Fruit fly (Drosophila melanogaster): ENCODE results near the gene Rev1.

The Rev1 gene

DNA sequence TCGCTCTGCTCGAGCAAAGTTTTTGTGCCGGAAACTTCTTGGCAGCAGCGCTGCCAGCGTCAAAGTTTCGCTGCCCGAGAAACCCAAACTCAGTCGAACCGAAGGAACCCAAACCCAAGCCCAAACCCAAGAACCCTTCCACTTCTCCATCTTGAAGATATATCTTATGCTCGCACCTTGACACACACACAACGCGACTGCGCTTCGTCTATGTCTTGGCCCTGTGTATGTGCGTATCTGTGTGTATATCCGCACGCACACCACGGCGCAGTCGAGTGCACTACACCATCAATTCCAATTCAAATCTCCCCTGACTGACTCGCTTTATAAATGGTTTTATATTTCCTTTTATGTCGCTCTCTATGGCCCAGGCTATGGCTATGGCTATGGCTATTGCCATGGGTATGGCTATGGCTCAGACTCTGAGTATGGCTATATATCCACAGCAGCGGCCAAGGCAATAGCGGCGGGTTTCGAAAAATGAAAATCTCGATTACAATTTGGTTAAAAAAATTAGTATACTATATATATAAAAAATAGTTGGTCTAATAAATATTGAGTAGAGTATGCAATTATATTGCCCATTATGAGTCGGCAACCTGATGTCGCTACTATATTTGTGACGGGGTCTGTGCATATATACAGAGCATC is 42.4 kb downstream of the Rev1 start (continued):
- TF ChIP-seq CG14860 (GFP tag; IDR thresholded peaks at IDR 0.05; ENCODE audit: partially characterized antibody) (no peak), CG2712 (tag; optimal IDR thresholded peaks at IDR 0.05) (peak; percentile 98), PHDP (tag; optimal IDR thresholded peaks at IDR 0.05) (peak; percentile 96), CG4360 (GFP tag; IDR thresholded peaks at IDR 0.05) (peak; percentile 88), en (GFP tag; optimal IDR thresholded peaks at IDR 0.05) (peak; percentile 6), CG10366 (GFP tag; IDR thresholded peaks at IDR 0.05) (peak; percentile 93), pan (optimal IDR thresholded peaks at IDR 0.05) (no peak), pan (GFP tag; optimal IDR thresholded peaks at IDR 0.05 in 1 of 2, IDR thresholded peaks at IDR 0.05 in 1 of 2) (peak in 1 of 2 experiments; percentile 96), Sox100B (GFP tag; optimal IDR thresholded peaks at IDR 0.05) (peak; percentile 94), CG32532 (GFP tag; IDR thresholded peaks at IDR 0.05) (peak; percentile 97), Atf3 (GFP tag; optimal IDR thresholded peaks at IDR 0.05) (peak; percentile 29), HmgZ (tag; optimal IDR thresholded peaks at IDR 0.05) (peak; percentile 96), zfh1 (GFP tag; IDR thresholded peaks at IDR 0.05) (peak; percentile 97), az2 (GFP tag; optimal IDR thresholded peaks at IDR 0.05) (peak; percentile 93), CG3726 (GFP tag; IDR thresholded peaks at IDR 0.05) (peak; percentile 92), CG16815 (GFP tag; optimal IDR thresholded peaks at IDR 0.05) (peak; percentile 95), al (GFP tag; IDR thresholded peaks at IDR 0.05) (peak; percentile 90), CG32767 (GFP tag; IDR thresholded peaks at IDR 0.05) (peak; percentile 94), fd96Cb (tag; optimal IDR thresholded peaks at IDR 0.05) (peak; percentile 97), klu (GFP tag; IDR thresholded peaks at IDR 0.05) (peak; percentile 87), tup (GFP tag; optimal IDR thresholded peaks at IDR 0.05) (peak; percentile 81), CG2116 (GFP tag; optimal IDR thresholded peaks at IDR 0.05) (peak; percentile 74), mirr (GFP tag; optimal IDR thresholded peaks at IDR 0.05) (peak; percentile 67), Tbp (GFP tag; optimal IDR thresholded peaks at IDR 0.05) (no peak), ems (GFP tag; optimal IDR thresholded peaks at IDR 0.05) (peak; percentile 92), unc-4 (GFP tag; IDR thresholded peaks at IDR 0.05; ENCODE audit: partially characterized antibody) (no peak), CG2199 (GFP tag; IDR thresholded peaks at IDR 0.05) (peak; percentile 90), Eip74EF (GFP tag; optimal IDR thresholded peaks at IDR 0.05) (peak in 1 of 2 experiments; percentile 94), CG10462 (GFP tag; optimal IDR thresholded peaks at IDR 0.05) (peak; percentile 83), CG12299 (tag; optimal IDR thresholded peaks at IDR 0.05) (peak; percentile 92), gro (GFP tag; optimal IDR thresholded peaks at IDR 0.05) (peak; percentile 43), CG10147 (GFP tag; optimal IDR thresholded peaks at IDR 0.05) (peak; percentile 94), Lpt (GFP tag; optimal IDR thresholded peaks at IDR 0.05) (no peak), CG11247 (GFP tag; IDR thresholded peaks at IDR 0.05) (peak; percentile 94), odd (GFP tag; optimal IDR thresholded peaks at IDR 0.05) (peak; percentile 95), abd-A (tag; optimal IDR thresholded peaks at IDR 0.05) (peak; percentile 72), HmgD (GFP tag; optimal IDR thresholded peaks at IDR 0.05) (no peak), sob (GFP tag; IDR thresholded peaks at IDR 0.05) (peak; percentile 95), Deaf1 (tag; optimal IDR thresholded peaks at IDR 0.05) (peak; percentile 77), NK7.1 (GFP tag; optimal IDR thresholded peaks at IDR 0.05) (peak; percentile 56), CG7928 (GFP tag; optimal IDR thresholded peaks at IDR 0.05) (peak; percentile 71), CG6765 (GFP tag; optimal IDR thresholded peaks at IDR 0.05) (peak; percentile 91), CG9797 (GFP tag; optimal IDR thresholded peaks at IDR 0.05) (peak; percentile 61), CG3838 (GFP tag; optimal IDR thresholded peaks at IDR 0.05) (peak; percentile 51), CG33213 (GFP tag; optimal IDR thresholded peaks at IDR 0.05) (peak; percentile 62), CoRest (tag; optimal IDR thresholded peaks at IDR 0.05) (peak; percentile 95), CG11093 (GFP tag; IDR thresholded peaks at IDR 0.05) (peak; percentile 93), gsb-n (tag; optimal IDR thresholded peaks at IDR 0.05) (peak; percentile 97), btn (GFP tag; optimal IDR thresholded peaks at IDR 0.05) (peak; percentile 44), insv (GFP tag; optimal IDR thresholded peaks at IDR 0.05) (peak in 1 of 2 experiments; percentile 47)
